Worm (Caenorhabditis elegans) whole organism, young adult: ENCODE measurements around the gene vps-53.

ENCODE experiments used
- B0035.1 ChIP-seq: sonication (generic microtip); optimal IDR thresholded peaks from 2 replicates; lab custom pipeline; 2016; ENCODE audit warnings: missing genetic modification characterization, mild to moderate bottlenecking, missing compliant biosample characterization, missing genotype, missing genetic modification reagents
- B0261.1 ChIP-seq: sonication (generic microtip); optimal IDR thresholded peaks from 2 replicates; lab custom pipeline; 2016; ENCODE audit warnings: mild to moderate bottlenecking, missing genetic modification characterization, moderate library complexity, missing compliant biosample characterization
- B0336.3 ChIP-seq: fragments of 200-800 bp; sonication (Bioruptor generic); IDR thresholded peaks from 2 replicates; pipeline ENCODE4 v1.3.6; 2022; ENCODE audit warnings: missing genetic modification characterization, missing compliant biosample characterization
- C17E4.6 ChIP-seq: fragments of 200-800 bp; sonication (Bioruptor generic); IDR thresholded peaks from 2 replicates; pipeline ENCODE4 v1.3.6; 2022; ENCODE audit warnings: missing genetic modification reagents, missing genetic modification characterization, missing compliant biosample characterization
- F33H1.4 ChIP-seq: fragments of 200-800 bp; sonication (Bioruptor generic); IDR thresholded peaks from 2 replicates; pipeline ENCODE4 v1.3.6; 2022; ENCODE audit warnings: missing genetic modification reagents, missing genetic modification characterization, missing compliant biosample characterization
- F39B2.1 ChIP-seq: fragments of 200-800 bp; sonication (Bioruptor generic); IDR thresholded peaks from 2 replicates; pipeline ENCODE4 v1.3.6; 2022; ENCODE audit warnings: missing genetic modification reagents, missing genetic modification characterization, missing compliant biosample characterization
- F52B5.7 ChIP-seq: sonication (generic microtip); optimal IDR thresholded peaks from 2 replicates; lab custom pipeline; 2016; ENCODE audit warnings: mild to moderate bottlenecking, missing genetic modification characterization, missing compliant biosample characterization
- T07F8.4 ChIP-seq: sonication (generic microtip); optimal IDR thresholded peaks from 2 replicates; lab custom pipeline; 2016; ENCODE audit warnings: mild to moderate bottlenecking, missing genetic modification characterization, moderate library complexity, missing compliant biosample characterization
- Y53G8AR.9 ChIP-seq: fragments of 200-800 bp; sonication (Bioruptor generic); conservative IDR thresholded peaks from 2 replicates; pipeline ENCODE4 v1.3.6; 2022; ENCODE audit warnings: missing genetic modification reagents, missing genetic modification characterization, missing compliant biosample characterization
- akir-1 ChIP-seq: fragments of 200-800 bp; sonication (Bioruptor generic); optimal IDR thresholded peaks from 2 replicates; lab custom pipeline; 2018; ENCODE audit warnings: mild to moderate bottlenecking, missing genetic modification characterization, moderate library complexity, missing compliant biosample characterization
- aptf-2 ChIP-seq: fragments of 200-800 bp; sonication (Bioruptor generic); conservative IDR thresholded peaks from 2 replicates; pipeline ENCODE4 v1.3.6; 2022; ENCODE audit warnings: missing genetic modification reagents, missing genetic modification characterization, missing compliant biosample characterization
- athp-1 ChIP-seq: sonication (generic microtip); optimal IDR thresholded peaks from 2 replicates; lab custom pipeline; 2017; ENCODE audit warnings: mild to moderate bottlenecking, missing genetic modification characterization, missing compliant biosample characterization
- attf-3 ChIP-seq: fragments of 200-800 bp; sonication (Bioruptor generic); conservative IDR thresholded peaks from 2 replicates; pipeline ENCODE4 v1.3.6; 2022; ENCODE audit warnings: missing genetic modification reagents, missing genetic modification characterization, missing compliant biosample characterization
- attf-6 ChIP-seq: fragments of 200-800 bp; sonication (Bioruptor generic); IDR thresholded peaks from 2 replicates; pipeline ENCODE4 v1.3.6; 2022; ENCODE audit warnings: missing genetic modification reagents, missing genetic modification characterization, missing compliant biosample characterization
- cebp-1 ChIP-seq, 2 experiments: fragments of 200-800 bp in 1 of 2; sonication (Bioruptor generic) in 1 of 2; sonication (generic microtip) in 1 of 2; IDR thresholded peaks in 1 of 2; optimal IDR thresholded peaks in 1 of 2; 2 replicates each; pipeline versions ENCODE4 v1.3.6 to Lab custom; 2017 to 2022; ENCODE audit warnings: missing compliant biosample characterization in 2 of 2, missing genetic modification characterization in 2 of 2, mild to moderate bottlenecking in 1 of 2, missing genetic modification reagents in 1 of 2, moderate library complexity in 1 of 2
- ceh-100 ChIP-seq: fragments of 200-800 bp; sonication (Bioruptor generic); IDR thresholded peaks from 2 replicates; pipeline ENCODE4 v1.3.6; 2022; ENCODE audit warnings: missing genetic modification reagents, missing genetic modification characterization, missing compliant biosample characterization
- ceh-91 ChIP-seq: fragments of 200-800 bp; sonication (Bioruptor generic); IDR thresholded peaks from 2 replicates; pipeline ENCODE4 v1.3.6; 2022; ENCODE audit warnings: missing genetic modification reagents, missing genetic modification characterization, missing compliant biosample characterization
- dox-1 ChIP-seq: fragments of 200-800 bp; sonication (Bioruptor generic); IDR thresholded peaks from 2 replicates; pipeline ENCODE4 v1.3.6; 2022; ENCODE audit warnings: missing genetic modification reagents, missing genetic modification characterization, missing compliant biosample characterization
- dpff-1 ChIP-seq: sonication (generic microtip); optimal IDR thresholded peaks from 2 replicates; lab custom pipeline; 2017; ENCODE audit warnings: mild to moderate bottlenecking, missing genetic modification characterization, missing compliant biosample characterization
- dpl-1 ChIP-seq: fragments of 150-350 bp; optimal IDR thresholded peaks from 2 replicates; lab custom pipeline; 2014; ENCODE audit warnings: missing biosample characterization, missing genetic modification reagents, missing genetic modification characterization
- efl-1 ChIP-seq: fragments of 150-350 bp; optimal IDR thresholded peaks from 2 replicates; lab custom pipeline; 2014; ENCODE audit warnings: missing biosample characterization, missing genetic modification reagents, missing genetic modification characterization
- ekl-4 ChIP-seq: fragments of 200-800 bp; sonication (Bioruptor generic); IDR thresholded peaks from 2 replicates; pipeline ENCODE4 v1.3.6; 2022; ENCODE audit warnings: missing genetic modification reagents, missing genetic modification characterization, missing compliant biosample characterization
- fkh-3 ChIP-seq: sonication (generic microtip); optimal IDR thresholded peaks from 2 replicates; lab custom pipeline; 2016; ENCODE audit warnings: mild to moderate bottlenecking, missing genetic modification characterization, missing compliant biosample characterization
- hrde-1 ChIP-seq: sonication (generic microtip); optimal IDR thresholded peaks from 2 replicates; lab custom pipeline; 2016; ENCODE audit warnings: missing genetic modification characterization, mild to moderate bottlenecking, missing compliant biosample characterization, moderate library complexity, missing genotype, missing genetic modification reagents, borderline replicate concordance
- hsf-1 ChIP-seq: fragments of 200-800 bp; sonication (Bioruptor generic); IDR thresholded peaks from 2 replicates; pipeline ENCODE4 v1.3.6; 2022; ENCODE audit warnings: missing genetic modification reagents, missing genetic modification characterization, missing compliant biosample characterization
- lin-26 ChIP-seq: fragments of 200-800 bp; sonication (Bioruptor generic); IDR thresholded peaks from 2 replicates; pipeline ENCODE4 v1.3.6; 2022; ENCODE audit warnings: missing genetic modification reagents, missing genetic modification characterization, missing compliant biosample characterization
- lin-35 ChIP-seq, 3 experiments: fragments of 150-350 bp in 2 of 3; sonication (generic microtip) in 1 of 3; optimal IDR thresholded peaks; 2 replicates each; lab custom pipeline; 2014 to 2018; ENCODE audit warnings: missing biosample characterization in 3 of 3, missing genetic modification characterization in 3 of 3, missing genetic modification reagents in 3 of 3
- lin-54 ChIP-seq: fragments of 200-800 bp; sonication (Bioruptor generic); optimal IDR thresholded peaks from 2 replicates; lab custom pipeline; 2018; ENCODE audit warnings: mild to moderate bottlenecking, missing genetic modification characterization, missing compliant biosample characterization
- lsl-1 ChIP-seq: fragments of 200-800 bp; sonication (Bioruptor generic); optimal IDR thresholded peaks from 2 replicates; lab custom pipeline; 2018; ENCODE audit warnings: mild to moderate bottlenecking, missing genetic modification characterization, moderate library complexity, missing compliant biosample characterization
- madf-3 ChIP-seq: fragments of 200-800 bp; sonication (Bioruptor generic); IDR thresholded peaks from 2 replicates; pipeline ENCODE4 v1.3.6; 2022; ENCODE audit warnings: missing genetic modification reagents, missing genetic modification characterization, missing compliant biosample characterization
- madf-6 ChIP-seq: fragments of 200-800 bp; sonication (Bioruptor generic); IDR thresholded peaks from 2 replicates; pipeline ENCODE4 v1.3.6; 2022; ENCODE audit warnings: missing genetic modification reagents, missing genetic modification characterization, missing compliant biosample characterization
- madf-8 ChIP-seq: fragments of 200-800 bp; sonication (Bioruptor generic); conservative IDR thresholded peaks from 2 replicates; pipeline ENCODE4 v1.3.6; 2022; ENCODE audit warnings: missing genetic modification reagents, missing genetic modification characterization, missing compliant biosample characterization
- mcd-1 ChIP-seq: fragments of 200-800 bp; sonication (Bioruptor generic); IDR thresholded peaks from 2 replicates; pipeline ENCODE4 v1.3.6; 2022; ENCODE audit warnings: missing genetic modification reagents, missing genetic modification characterization, missing compliant biosample characterization
- nfya-1 ChIP-seq: sonication (generic microtip); optimal IDR thresholded peaks from 2 replicates; lab custom pipeline; 2017; ENCODE audit warnings: antibody characterized with exemption, missing compliant biosample characterization, missing genetic modification characterization, borderline replicate concordance; ENCODE audit not compliant: insufficient read depth
- nfya-2 ChIP-seq: fragments of 200-800 bp; sonication (Bioruptor generic); IDR thresholded peaks from 2 replicates; pipeline ENCODE4 v1.3.6; 2022; ENCODE audit warnings: missing genetic modification reagents, missing genetic modification characterization, missing compliant biosample characterization
- nfyb-1 ChIP-seq: fragments of 200-800 bp; sonication (Bioruptor generic); IDR thresholded peaks from 2 replicates; pipeline ENCODE4 v1.3.6; 2022; ENCODE audit warnings: missing genetic modification reagents, missing genetic modification characterization, missing compliant biosample characterization
- nhr-179 ChIP-seq: sonication (generic microtip); optimal IDR thresholded peaks from 2 replicates; lab custom pipeline; 2016; ENCODE audit warnings: mild to moderate bottlenecking, missing genetic modification characterization, missing compliant biosample characterization
- nhr-80 ChIP-seq: sonication (generic microtip); optimal IDR thresholded peaks from 2 replicates; lab custom pipeline; 2016; ENCODE audit warnings: missing genetic modification characterization, missing compliant biosample characterization
- nhr-90 ChIP-seq: sonication (generic microtip); optimal IDR thresholded peaks from 2 replicates; lab custom pipeline; 2016; ENCODE audit warnings: missing genotype, mild to moderate bottlenecking, missing genetic modification characterization, missing compliant biosample characterization
- pha-4 ChIP-seq: fragments of 150-350 bp; sonication (generic microtip); optimal IDR thresholded peaks from 2 replicates; lab custom pipeline; 2014; ENCODE audit warnings: missing biosample characterization, missing genetic modification reagents, missing genetic modification characterization
- rcor-1 ChIP-seq: fragments of 200-800 bp; sonication (Bioruptor generic); IDR thresholded peaks from 2 replicates; pipeline ENCODE4 v1.3.6; 2022; ENCODE audit warnings: missing genetic modification reagents, missing genetic modification characterization, missing compliant biosample characterization
- repo-1 ChIP-seq: sonication (generic microtip); optimal IDR thresholded peaks from 2 replicates; lab custom pipeline; 2017; ENCODE audit warnings: mild to moderate bottlenecking, missing genetic modification characterization, missing compliant biosample characterization
- snpc-1.3 ChIP-seq: sonication (generic microtip); optimal IDR thresholded peaks from 2 replicates; lab custom pipeline; 2017; ENCODE audit warnings: missing genetic modification characterization, mild to moderate bottlenecking, missing compliant biosample characterization, antibody characterized with exemption, moderate library complexity, missing genotype, missing genetic modification reagents; ENCODE audit not compliant: insufficient read depth
- tlf-1 ChIP-seq: fragments of 200-800 bp; sonication (Bioruptor generic); optimal IDR thresholded peaks from 2 replicates; lab custom pipeline; 2018; ENCODE audit warnings: mild to moderate bottlenecking, missing genetic modification characterization, missing compliant biosample characterization
- unc-130 ChIP-seq: sonication (generic microtip); optimal IDR thresholded peaks from 2 replicates; lab custom pipeline; 2016; ENCODE audit warnings: missing genetic modification reagents, missing genetic modification characterization, missing compliant biosample characterization

The vps-53 gene

ce11 chrIII:9748694-9749093 lies 8.6 kb downstream of the vps-53 start, which contains the start of gene T05G5.4 (continued):
- TF ChIP-seq F39B2.1 (peak; percentile 62; the same call in 1 of the 2 replicates), tlf-1 (GFP tag; lab: Kevin White, UChicago) (peak; percentile 39), nfya-2 (GFP tag; lab: Robert Waterston, UW) (no peak), madf-3 (GFP tag; lab: Robert Waterston, UW) (0 out of 2 replicates have a peak, but pooled peaks have one; percentile 38), B0336.3 (0 out of 2 replicates have a peak, but pooled peaks have one; percentile 47), mcd-1 (GFP tag; lab: Robert Waterston, UW) (peak; percentile 43; the same call in 1 of the 2 replicates), hrde-1 (tag; lab: Kevin White, UChicago) (peak; percentile 59), lin-26 (GFP tag; lab: Robert Waterston, UW) (peak; percentile 55), unc-130 (GFP tag; lab: Kevin White, UChicago) (peak; percentile 12), nfyb-1 (GFP tag; lab: Robert Waterston, UW) (no peak), lin-54 (peak; percentile 46), athp-1 (tag; lab: Kevin White, UChicago) (peak; percentile 15), C17E4.6 (peak; percentile 46; the same call in 1 of the 2 replicates), ceh-91 (no peak), madf-6 (GFP tag; lab: Robert Waterston, UW) (peak; percentile 68), attf-6 (GFP tag; lab: Robert Waterston, UW) (peak; percentile 37; the same call in 1 of the 2 replicates), snpc-1.3 (peak; percentile 46), dox-1 (GFP tag; lab: Robert Waterston, UW) (no peak), ceh-100 (peak; percentile 63), akir-1 (GFP tag; lab: Kevin White, UChicago) (no peak), Y53G8AR.9 (GFP tag; lab: Robert Waterston, UW) (peak; percentile 74; the same call in 1 of the 2 replicates), fkh-3 (tag; lab: Kevin White, UChicago) (no peak), B0035.1 (tag; lab: Kevin White, UChicago) (no peak), attf-3 (GFP tag; lab: Robert Waterston, UW) (no peak), dpff-1 (tag; lab: Kevin White, UChicago) (no peak), B0261.1 (tag; lab: Kevin White, UChicago) (no peak), T07F8.4 (tag; lab: Kevin White, UChicago) (no peak)

- TF ChIP-seq cebp-1 (GFP tag; IDR thresholded peaks at IDR 0.05; lab: Robert Waterston, UW) (no peak), cebp-1 (tag; optimal IDR thresholded peaks at IDR 0.05; lab: Kevin White, UChicago) (peak; percentile 53), dpl-1 (GFP tag; lab: Kevin White, UChicago) (peak; percentile 11), lin-35 (GFP tag; optimal IDR thresholded peaks at IDR 0.05; lab: Kevin White, UChicago) (peak in 1 of 3 experiments; percentile 8), B0261.1 (tag; lab: Kevin White, UChicago) (no peak), efl-1 (GFP tag; lab: Kevin White, UChicago) (peak; percentile 24), aptf-2 (GFP tag; lab: Robert Waterston, UW) (no peak), F33H1.4 (GFP tag; lab: Robert Waterston, UW) (peak; percentile 44), lin-54 (peak; percentile 2), rcor-1 (GFP tag; lab: Robert Waterston, UW) (0 out of 2 replicates have a peak, but pooled peaks have one; percentile 24)
Measured at ce11 chrIII:9747133-9747532, 10.2 kb downstream of the vps-53 start, which contains the start of the genes iff-1 and cdk-1. Gene iff-1, minus strand, starts transcription at chrIII:9747193. Gene cdk-1, plus strand, starts transcription at chrIII:9747472.

ce11 chrIII:9746665-9747064 lies 10.6 kb downstream of the vps-53 start:
- TF ChIP-seq hsf-1 (GFP tag; lab: Robert Waterston, UW) (0 out of 2 replicates have a peak, but pooled peaks have one; percentile 24), repo-1 (tag; lab: Kevin White, UChicago) (no peak), ekl-4 (GFP tag; lab: Robert Waterston, UW) (no peak), nhr-90 (no peak), C17E4.6 (no peak), nhr-80 (no peak), nhr-179 (tag; lab: Kevin White, UChicago) (no peak), F52B5.7 (tag; lab: Kevin White, UChicago) (no peak), lin-54 (peak; percentile 37), nfya-1 (no peak), pha-4 (tag; lab: Kevin White, UChicago) (no peak), madf-8 (GFP tag; lab: Robert Waterston, UW) (peak; percentile 70), lsl-1 (GFP tag; lab: Kevin White, UChicago) (peak; percentile 65)
